Worm (Caenorhabditis elegans) whole organism, L4 larva: ENCODE data around the gene ZK1055.2.
"Not testable (repeated sequence)": the region's sequence is repeated elsewhere in the genome, so short reads cannot be mapped to it uniquely, and the experiment has no call there.

Experiments
- ama-1 ChIP-seq: fragments of 150-350 bp; optimal IDR thresholded peaks from 2 replicates; lab custom pipeline; 2014; ENCODE audit warnings: inconsistent platforms, mixed read lengths
- ctbp-1 ChIP-seq: fragments of 200-800 bp; sonication (Bioruptor generic); IDR thresholded peaks from 2 replicates; pipeline ENCODE4 v1.3.6; 2022; ENCODE audit warnings: missing genetic modification reagents, missing genetic modification characterization, missing compliant biosample characterization
- fkh-10 ChIP-seq: fragments of 150-350 bp; optimal IDR thresholded peaks from 2 replicates; lab custom pipeline; 2014; ENCODE audit warnings: missing biosample characterization, missing genetic modification reagents, missing genetic modification characterization
- fos-1 ChIP-seq: fragments of 150-350 bp; optimal IDR thresholded peaks from 2 replicates; lab custom pipeline; 2014; ENCODE audit warnings: missing biosample characterization, missing genetic modification characterization
- lin-29 ChIP-seq: fragments of 200-800 bp; sonication (Bioruptor generic); IDR thresholded peaks from 2 replicates; pipeline ENCODE4 v1.3.6; 2022; ENCODE audit warnings: missing genetic modification reagents, missing genetic modification characterization, missing compliant biosample characterization
- lin-38 ChIP-seq: fragments of 200-800 bp; sonication (Bioruptor generic); IDR thresholded peaks from 2 replicates; pipeline ENCODE4 v1.3.6; 2022; ENCODE audit warnings: missing genetic modification reagents, missing genetic modification characterization, missing compliant biosample characterization
- nhr-28 ChIP-seq: fragments of 150-350 bp; optimal IDR thresholded peaks from 2 replicates; lab custom pipeline; 2014; ENCODE audit warnings: missing biosample characterization, missing genetic modification characterization
- skn-1 ChIP-seq: fragments of 150-350 bp; optimal IDR thresholded peaks from 2 replicates; lab custom pipeline; 2014; ENCODE audit warnings: missing biosample characterization, missing genetic modification characterization
- snpc-4 ChIP-seq: fragments of 150-350 bp; optimal IDR thresholded peaks from 2 replicates; lab custom pipeline; 2014; ENCODE audit warnings: missing biosample characterization, missing genetic modification characterization
- spr-3 ChIP-seq: fragments of 200-800 bp; sonication (Bioruptor generic); optimal IDR thresholded peaks from 2 replicates; lab custom pipeline; 2018; ENCODE audit warnings: mild to moderate bottlenecking, missing genetic modification characterization, missing compliant biosample characterization
- tag-97 ChIP-seq: fragments of 200-800 bp; sonication (Bioruptor generic); IDR thresholded peaks from 2 replicates; pipeline ENCODE4 v1.3.6; 2022; ENCODE audit warnings: missing genetic modification characterization, missing compliant biosample characterization
- zag-1 ChIP-seq: fragments of 150-350 bp; optimal IDR thresholded peaks from 2 replicates; lab custom pipeline; 2014; ENCODE audit warnings: missing biosample characterization, missing genetic modification characterization
- ztf-11 ChIP-seq: fragments of 150-350 bp; optimal IDR thresholded peaks from 2 replicates; lab custom pipeline; 2014; ENCODE audit warnings: missing biosample characterization, missing genetic modification characterization

- TF ChIP-seq snpc-4 (tag; lab: Kevin White, UChicago); ctbp-1; ama-1 (lab: Kevin White, UChicago); skn-1 (tag; lab: Kevin White, UChicago); lin-38 (GFP tag; lab: Robert Waterston, UW); fkh-10 (GFP tag; lab: Kevin White, UChicago); lin-29 (GFP tag; lab: Robert Waterston, UW); fos-1 (tag; lab: Kevin White, UChicago); nhr-28 (tag; lab: Kevin White, UChicago); zag-1 (tag; lab: Kevin White, UChicago); tag-97 (GFP tag; lab: Robert Waterston, UW); ztf-11 (tag; lab: Kevin White, UChicago); spr-3: not testable (repeated sequence)
Observed at ce11 chrV:6581762-6582161, 8.6 kb upstream of the ZK1055.2 start, which contains the start of gene ZK1055.4.
